Worm (Caenorhabditis elegans) whole organism, dauer: ENCODE results near the gene srh-33.

Experiments
- unc-62 ChIP-seq: sonication (generic microtip); optimal IDR thresholded peaks from 2 replicates; lab custom pipeline; 2017; ENCODE audit warnings: missing biosample characterization, missing genetic modification reagents, missing genetic modification characterization

The srh-33 gene

ce11 chrV:422133-422532 is 21.0 kb downstream of the srh-33 start, which contains the start of gene dod-20:
Gene dod-20, plus strand, starts transcription at chrV:422433.
- TF ChIP-seq unc-62, result no peak

- TF ChIP-seq unc-62, result no peak
Observed at ce11 chrV:418432-418831, 24.7 kb downstream of the srh-33 start, which contains the start of gene Y39D8A.1. Gene Y39D8A.1, plus strand, starts transcription at chrV:418732.

ce11 chrV:417656-418353 is 25.3 kb downstream of the srh-33 start, which contains the start of gene irg-8:
Gene irg-8, minus strand, starts transcription at chrV:417706.
- no peak for TF ChIP-seq unc-62

- TF ChIP-seq unc-62, result no peak
Observed at ce11 chrV:415072-415471, 28.0 kb downstream of the srh-33 start.

- TF ChIP-seq unc-62, result no peak
Observed at ce11 chrV:414630-415029, 28.5 kb downstream of the srh-33 start, which contains the start of gene dod-19. Gene dod-19, minus strand, starts transcription at chrV:414759.

- TF ChIP-seq unc-62, result no peak
Observed at ce11 chrV:412820-413219, 30.3 kb downstream of the srh-33 start.

ce11 chrV:404210-404669 is 38.9 kb downstream of the srh-33 start, which contains the start of gene nhr-252:
Gene nhr-252, plus strand, starts transcription at chrV:404619.
- TF ChIP-seq unc-62, result no peak

- no peak for TF ChIP-seq unc-62
Observed at ce11 chrV:403028-403427, 40.1 kb downstream of the srh-33 start, which contains the start of gene srh-62. Gene srh-62, minus strand, starts transcription at chrV:403128.

- no peak for TF ChIP-seq unc-62
Observed at ce11 chrV:399721-400120, 43.4 kb downstream of the srh-33 start, which contains the start of gene scl-27. Gene scl-27, plus strand, starts transcription at chrV:400021.

ce11 chrV:396309-396708 is 46.8 kb downstream of the srh-33 start, which contains the start of gene nhr-253:
Gene nhr-253, plus strand, starts transcription at chrV:396593.
- no peak for TF ChIP-seq unc-62

- TF ChIP-seq unc-62, result no peak
Observed at ce11 chrV:392199-392678, 50.9 kb downstream of the srh-33 start, which contains the start of gene nhr-254. Gene nhr-254, plus strand, starts transcription at chrV:392628.
